Fruit fly (Drosophila melanogaster) whole organism, embryonic: ENCODE measurements around the gene CG43779.
A peak's percentile ranks its signal among the peaks of the same experiment; 100 is the strongest.

Experiments
- Adf1 ChIP-seq: fragments of 200-800 bp; sonication (Bioruptor generic); IDR thresholded peaks from 2 replicates; pipeline ENCODE4 v1.3.6; 2022; ENCODE audit warnings: missing biosample characterization, missing genetic modification characterization
- CG11560 ChIP-seq: fragments of 200-800 bp; sonication (Bioruptor generic); IDR thresholded peaks from 3 replicates; pipeline ENCODE4 v1.3.6; 2022; ENCODE audit warnings: missing biosample characterization, missing genetic modification characterization
- CG12155 ChIP-seq: fragments of 200-800 bp; sonication (Bioruptor generic); optimal IDR thresholded peaks from 3 replicates; lab custom pipeline; 2016; ENCODE audit warnings: missing biosample characterization, missing genetic modification characterization
- CG14710 ChIP-seq: fragments of 200-800 bp; sonication (Bioruptor generic); optimal IDR thresholded peaks from 3 replicates; lab custom pipeline; 2019; ENCODE audit warnings: missing biosample characterization, mild to moderate bottlenecking, missing genetic modification characterization, moderate library complexity
- CG15011 ChIP-seq: fragments of 200-800 bp; sonication (Bioruptor generic); optimal IDR thresholded peaks from 3 replicates; lab custom pipeline; 2018; ENCODE audit warnings: missing biosample characterization, mild to moderate bottlenecking, missing genetic modification characterization
- CG15073 ChIP-seq: fragments of 200-800 bp; sonication (Bioruptor generic); optimal IDR thresholded peaks from 2 replicates; lab custom pipeline; 2016; ENCODE audit warnings: missing biosample characterization, missing genetic modification characterization
- CG15269 ChIP-seq: fragments of 200-800 bp; sonication (Bioruptor generic); optimal IDR thresholded peaks from 2 replicates; lab custom pipeline; 2018; ENCODE audit warnings: missing biosample characterization, mild to moderate bottlenecking, missing genetic modification characterization, moderate library complexity
- CG15601 ChIP-seq: fragments of 200-800 bp; sonication (Bioruptor generic); optimal IDR thresholded peaks from 3 replicates; lab custom pipeline; 2019; ENCODE audit warnings: missing biosample characterization, mild to moderate bottlenecking, missing genetic modification characterization, moderate library complexity
- CG16813 ChIP-seq: fragments of 200-800 bp; sonication (Bioruptor generic); IDR thresholded peaks from 3 replicates; pipeline ENCODE4 v1.3.6; 2022; ENCODE audit warnings: missing biosample characterization, missing genetic modification characterization; ENCODE audit not compliant: partially characterized antibody
- CG16815 ChIP-seq: fragments of 200-800 bp; sonication (Bioruptor generic); optimal IDR thresholded peaks from 3 replicates; lab custom pipeline; 2017; ENCODE audit warnings: missing biosample characterization, mild to moderate bottlenecking, missing genetic modification characterization
- CG1832 ChIP-seq: fragments of 200-800 bp; sonication (Bioruptor generic); optimal IDR thresholded peaks from 2 replicates; lab custom pipeline; 2017; ENCODE audit warnings: missing biosample characterization, mild to moderate bottlenecking, missing genetic modification characterization, inconsistent platforms
- CG2116 ChIP-seq: fragments of 200-800 bp; sonication (Bioruptor generic); optimal IDR thresholded peaks from 3 replicates; lab custom pipeline; 2018; ENCODE audit warnings: missing biosample characterization, mild to moderate bottlenecking, missing genetic modification characterization
- CG30403 ChIP-seq: fragments of 200-800 bp; sonication (Bioruptor generic); optimal IDR thresholded peaks from 3 replicates; lab custom pipeline; 2016; ENCODE audit warnings: missing biosample characterization, missing genetic modification characterization
- CG31365 ChIP-seq: fragments of 200-800 bp; sonication (Bioruptor generic); optimal IDR thresholded peaks from 2 replicates; lab custom pipeline; 2018; ENCODE audit warnings: missing biosample characterization, mild to moderate bottlenecking, missing genetic modification characterization
- CG33213 ChIP-seq: fragments of 200-800 bp; sonication (Bioruptor generic); optimal IDR thresholded peaks from 3 replicates; lab custom pipeline; 2016; ENCODE audit warnings: missing biosample characterization, missing genetic modification characterization
- CG3847 ChIP-seq: fragments of 200-800 bp; sonication (Bioruptor generic); IDR thresholded peaks from 2 replicates; pipeline ENCODE4 v1.3.6; 2022; ENCODE audit warnings: missing biosample characterization, missing genetic modification characterization
- CG8924 ChIP-seq: fragments of 200-800 bp; optimal IDR thresholded peaks from 3 replicates; lab custom pipeline; 2019; ENCODE audit warnings: missing biosample characterization, mild to moderate bottlenecking, missing genetic modification characterization, moderate library complexity
- CHES-1-like ChIP-seq: fragments of 200-800 bp; sonication (Bioruptor generic); optimal IDR thresholded peaks from 2 replicates; lab custom pipeline; 2016; ENCODE audit warnings: missing biosample characterization, missing genetic modification characterization
- Camta ChIP-seq: fragments of 200-800 bp; sonication (Bioruptor generic); optimal IDR thresholded peaks from 2 replicates; lab custom pipeline; 2016; ENCODE audit warnings: missing biosample characterization, missing genetic modification characterization
- Dip3 ChIP-seq: fragments of 200-800 bp; sonication (Bioruptor generic); optimal IDR thresholded peaks from 3 replicates; lab custom pipeline; 2016; ENCODE audit warnings: missing biosample characterization, missing genetic modification characterization
- Dref ChIP-seq: fragments of 200-800 bp; sonication (Bioruptor generic); IDR thresholded peaks from 2 replicates; pipeline ENCODE4 v1.3.6; 2022; ENCODE audit warnings: missing biosample characterization, missing genetic modification characterization
- E2f1 ChIP-seq: fragments of 200-800 bp; sonication (Bioruptor generic); IDR thresholded peaks from 2 replicates; pipeline ENCODE4 v1.3.6; 2022; ENCODE audit warnings: missing biosample characterization, missing genetic modification characterization
- Fer1 ChIP-seq: fragments of 200-800 bp; sonication (Bioruptor generic); optimal IDR thresholded peaks from 2 replicates; lab custom pipeline; 2017; ENCODE audit warnings: missing biosample characterization, mild to moderate bottlenecking, missing genetic modification characterization
- H2.0 ChIP-seq: fragments of 200-800 bp; sonication (Bioruptor generic); IDR thresholded peaks from 2 replicates; pipeline ENCODE4 v1.3.6; 2022; ENCODE audit warnings: missing biosample characterization, missing genetic modification characterization
- Hr51 ChIP-seq, 2 experiments: fragments of 200-800 bp; sonication (Bioruptor generic); optimal IDR thresholded peaks; 2 replicates in 1 of 2; 3 replicates in 1 of 2; lab custom pipeline; 2016 to 2018; ENCODE audit warnings: missing biosample characterization in 2 of 2, missing genetic modification characterization in 2 of 2, mild to moderate bottlenecking in 1 of 2, moderate library complexity in 1 of 2
- Sox100B ChIP-seq: fragments of 200-800 bp; sonication (Bioruptor generic); optimal IDR thresholded peaks from 3 replicates; lab custom pipeline; 2018; ENCODE audit warnings: missing biosample characterization, mild to moderate bottlenecking, missing genetic modification characterization
- Sry-δ ChIP-seq: fragments of 200-800 bp; sonication (Bioruptor generic); optimal IDR thresholded peaks from 2 replicates; lab custom pipeline; 2016; ENCODE audit warnings: missing biosample characterization, missing genetic modification characterization
- Stat92E ChIP-seq, 3 experiments: fragments of >200 bp in 2 of 3; fragments of 200-800 bp in 1 of 3; sonication (Bioruptor generic) in 1 of 3; optimal IDR thresholded peaks; 2 replicates each; lab custom pipeline; 2017 to 2019; ENCODE audit warnings: missing biosample characterization in 3 of 3, missing genetic modification characterization in 3 of 3, mild to moderate bottlenecking in 1 of 3, moderate library complexity in 1 of 3
- bbx ChIP-seq: fragments of 200-800 bp; sonication (Bioruptor generic); IDR thresholded peaks from 2 replicates; pipeline ENCODE4 v1.3.6; 2022; ENCODE audit warnings: missing biosample characterization, missing genetic modification characterization; ENCODE audit not compliant: partially characterized antibody
- bcd ChIP-seq: fragments of 200-800 bp; sonication (Bioruptor generic); optimal IDR thresholded peaks from 2 replicates; lab custom pipeline; 2017; ENCODE audit warnings: missing biosample characterization, mild to moderate bottlenecking, missing genetic modification characterization
- dati ChIP-seq: fragments of 200-800 bp; sonication (Bioruptor generic); IDR thresholded peaks from 2 replicates; pipeline ENCODE4 v1.3.6; 2022; ENCODE audit warnings: missing biosample characterization, missing genetic modification characterization
- emc ChIP-seq: fragments of 200-800 bp; sonication (Bioruptor generic); optimal IDR thresholded peaks from 2 replicates; lab custom pipeline; 2016; ENCODE audit warnings: missing biosample characterization, missing genetic modification characterization
- en ChIP-seq: fragments of 200-800 bp; sonication (Bioruptor generic); optimal IDR thresholded peaks from 2 replicates; lab custom pipeline; 2016; ENCODE audit warnings: missing biosample characterization, missing genetic modification characterization
- gfzf ChIP-seq: fragments of 200-800 bp; sonication (Bioruptor generic); optimal IDR thresholded peaks from 2 replicates; lab custom pipeline; 2016; ENCODE audit warnings: missing biosample characterization, mild to moderate bottlenecking, missing genetic modification characterization, moderate library complexity
- hkb ChIP-seq, 2 experiments: fragments of 200-800 bp in 1 of 2; fragments of >200 bp in 1 of 2; sonication (Bioruptor generic) in 1 of 2; IDR thresholded peaks in 1 of 2; optimal IDR thresholded peaks in 1 of 2; 2 replicates each; pipeline versions ENCODE4 v1.3.6 to Lab custom; 2017 to 2022; ENCODE audit warnings: missing biosample characterization in 1 of 2, missing genetic modification characterization in 1 of 2
- knrl ChIP-seq: fragments of 200-800 bp; sonication (Bioruptor generic); IDR thresholded peaks from 3 replicates; pipeline ENCODE4 v1.3.6; 2022; ENCODE audit warnings: missing biosample characterization, missing genetic modification characterization; ENCODE audit not compliant: partially characterized antibody
- mam ChIP-seq: fragments of 200-800 bp; sonication (Bioruptor generic); optimal IDR thresholded peaks from 3 replicates; lab custom pipeline; 2016; ENCODE audit warnings: missing biosample characterization, missing genetic modification characterization
- pb ChIP-seq: fragments of 200-800 bp; sonication (Bioruptor generic); optimal IDR thresholded peaks from 3 replicates; lab custom pipeline; 2016; ENCODE audit warnings: missing biosample characterization, missing genetic modification characterization
- pho ChIP-seq: fragments of 200-800 bp; sonication (Bioruptor generic); optimal IDR thresholded peaks from 2 replicates; lab custom pipeline; 2016; ENCODE audit warnings: missing biosample characterization, missing genetic modification characterization
- pum ChIP-seq: fragments of 200-800 bp; sonication (Bioruptor generic); optimal IDR thresholded peaks from 2 replicates; lab custom pipeline; 2016; ENCODE audit warnings: missing biosample characterization, missing genetic modification characterization
- sens ChIP-seq: fragments of 200-800 bp; sonication (Bioruptor generic); peaks from one replicate; lab custom pipeline; 2016; ENCODE audit warnings: missing biosample characterization, missing genetic modification characterization
- shn ChIP-seq: fragments of 200-800 bp; sonication (Bioruptor generic); optimal IDR thresholded peaks from 3 replicates; lab custom pipeline; 2016; ENCODE audit warnings: missing biosample characterization, missing genetic modification characterization
- sisA ChIP-seq: fragments of 200-800 bp; sonication (Bioruptor generic); IDR thresholded peaks from 2 replicates; pipeline ENCODE4 v1.3.6; 2022; ENCODE audit warnings: missing biosample characterization, missing genetic modification characterization
- sna ChIP-seq: fragments of 200-800 bp; sonication (Bioruptor generic); IDR thresholded peaks from 2 replicates; pipeline ENCODE4 v1.3.6; 2022; ENCODE audit warnings: missing biosample characterization, missing genetic modification characterization; ENCODE audit not compliant: partially characterized antibody
- stwl ChIP-seq: fragments of 200-800 bp; sonication (Bioruptor generic); optimal IDR thresholded peaks from 3 replicates; lab custom pipeline; 2018; ENCODE audit warnings: missing biosample characterization, mild to moderate bottlenecking, missing genetic modification characterization, moderate library complexity
- tio ChIP-seq: fragments of 200-800 bp; sonication (Bioruptor generic); optimal IDR thresholded peaks from 2 replicates; lab custom pipeline; 2017; ENCODE audit warnings: missing biosample characterization, missing genetic modification characterization, inconsistent platforms
- trem ChIP-seq: fragments of 200-800 bp; optimal IDR thresholded peaks from 3 replicates; lab custom pipeline; 2019; ENCODE audit warnings: missing biosample characterization, mild to moderate bottlenecking, missing genetic modification characterization, moderate library complexity
- usp ChIP-seq: fragments of >200 bp; optimal IDR thresholded peaks from 2 replicates; lab custom pipeline; 2017; ENCODE audit warnings: missing biosample characterization, missing genetic modification characterization
- wdn ChIP-seq: fragments of 200-800 bp; sonication (Bioruptor generic); IDR thresholded peaks from 2 replicates; pipeline ENCODE4 v1.3.6; 2022; ENCODE audit warnings: missing biosample characterization, missing genetic modification characterization

CG43779 gene

DNA sequence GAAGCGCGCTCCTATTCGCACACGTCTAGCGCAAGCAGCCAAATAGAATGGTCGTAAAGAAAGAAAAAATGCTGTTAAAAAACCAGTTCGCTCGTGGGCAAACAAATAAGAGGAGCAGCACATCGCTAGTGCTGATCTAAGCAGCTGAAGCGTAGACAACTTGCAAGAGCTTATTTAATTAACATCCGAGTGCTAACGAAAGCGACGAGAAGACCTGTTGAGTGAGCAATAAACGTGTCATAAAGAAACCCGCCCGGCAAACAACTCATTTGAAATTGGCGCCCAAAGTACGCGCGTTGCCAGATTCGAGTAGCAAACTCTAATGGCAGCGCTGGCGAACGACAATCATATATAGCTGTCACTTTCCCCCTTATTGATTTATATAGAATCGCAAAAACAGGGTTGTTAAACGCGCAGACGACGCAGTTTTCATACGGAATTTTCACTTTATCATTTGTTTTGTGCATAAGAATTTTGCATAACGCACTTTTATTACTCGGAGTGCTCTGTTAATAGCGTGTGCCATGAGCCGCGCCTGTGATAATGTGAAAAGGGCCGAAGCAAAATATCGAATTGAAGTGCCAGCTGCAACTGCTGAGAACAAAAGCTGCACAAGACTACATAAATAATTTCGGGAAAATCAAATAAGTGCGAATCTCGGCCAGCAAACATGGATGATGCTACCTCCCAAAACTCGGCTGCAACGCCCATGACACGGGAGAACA is 10.4 kb downstream of the CG43779 start (continued):
- TF ChIP-seq Sry-δ (GFP tag; lab: Kevin White, UChicago) (peak; percentile 39), sisA (no peak), E2f1 (GFP tag; lab: Robert Waterston, UW) (no peak), gfzf (GFP tag; lab: Kevin White, UChicago) (peak; percentile 25), CG11560 (tag; lab: Robert Waterston, UW) (no peak), dati (no peak), CG15601 (no peak), emc (no peak), Camta (GFP tag; lab: Kevin White, UChicago) (no peak), bbx (GFP tag; lab: Robert Waterston, UW) (peak; percentile 53; the same call in 1 of the 2 replicates), Adf1 (GFP tag; lab: Robert Waterston, UW) (peak; percentile 65), CG30403 (GFP tag; lab: Kevin White, UChicago) (no peak), CG2116 (GFP tag; lab: Kevin White, UChicago) (peak; percentile 77), CG15269 (no peak), Dip3 (GFP tag; lab: Kevin White, UChicago) (no peak), knrl (GFP tag; lab: Robert Waterston, UW) (peak; percentile 55; the same call in 2 of the 3 replicates), CG33213 (GFP tag; lab: Kevin White, UChicago) (peak; percentile 1), Dref (GFP tag; lab: Robert Waterston, UW) (no peak), Hr51 (GFP tag; optimal IDR thresholded peaks at IDR 0.05; lab: Kevin White, UChicago) (no peak), CG16813 (0 out of 3 replicates have a peak, but pooled peaks have one; percentile 38), CG16815 (GFP tag; lab: Kevin White, UChicago) (no peak), wdn (GFP tag; lab: Robert Waterston, UW) (no peak), Fer1 (peak; percentile 22), hkb (optimal IDR thresholded peaks at IDR 0.05; lab: Kevin White, UChicago) (peak; percentile 40), hkb (GFP tag; IDR thresholded peaks at IDR 0.05; lab: Robert Waterston, UW) (no peak), trem (tag; lab: Kevin White, UChicago) (peak; percentile 47), CG1832 (GFP tag; lab: Kevin White, UChicago) (peak; percentile 57), CG3847 (GFP tag; lab: Robert Waterston, UW) (peak; percentile 67), pho (GFP tag; lab: Kevin White, UChicago) (no peak), CG12155 (peak; percentile 43), sna (GFP tag; lab: Robert Waterston, UW) (peak; percentile 43; the same call in 1 of the 2 replicates), en (GFP tag; lab: Kevin White, UChicago) (no peak), tio (no peak), CHES-1-like (GFP tag; lab: Kevin White, UChicago) (peak; percentile 57), Stat92E (GFP tag; optimal IDR thresholded peaks at IDR 0.05; lab: Kevin White, UChicago) (peak in 1 of 3 experiments; percentile 26), pb (GFP tag; lab: Kevin White, UChicago) (no peak), Sox100B (no peak), H2.0 (GFP tag; lab: Robert Waterston, UW) (no peak), mam (GFP tag; lab: Kevin White, UChicago) (peak; percentile 7), CG8924 (tag; lab: Kevin White, UChicago) (no peak), CG31365 (tag; lab: Kevin White, UChicago) (no peak), CG15011 (GFP tag; lab: Kevin White, UChicago) (no peak), pum (no peak), CG15073 (GFP tag; lab: Kevin White, UChicago) (no peak), shn (no peak), usp (GFP tag; lab: Kevin White, UChicago) (no peak), stwl (tag; lab: Kevin White, UChicago) (peak; percentile 88), bcd (GFP tag; lab: Kevin White, UChicago) (no peak), sens (GFP tag; lab: Kevin White, UChicago) (peak; percentile 70), CG14710 (tag; lab: Kevin White, UChicago) (no peak)
